Fruit fly (Drosophila melanogaster) whole organism, prepupa: ENCODE results near the gene CG5377.

Experiments
- CG10631 ChIP-seq: fragments of 200-800 bp; sonication (Bioruptor generic); optimal IDR thresholded peaks from 2 replicates; lab custom pipeline; 2016; ENCODE audit warnings: missing biosample characterization, missing genetic modification characterization
- CG11294 ChIP-seq: fragments of 200-800 bp; sonication (Bioruptor generic); IDR thresholded peaks from 2 replicates; pipeline ENCODE4 v1.3.6; 2022; ENCODE audit warnings: missing biosample characterization, missing genetic modification characterization
- CG11902 ChIP-seq: fragments of 200-800 bp; sonication (Bioruptor generic); optimal IDR thresholded peaks from 3 replicates; lab custom pipeline; 2016; ENCODE audit warnings: missing biosample characterization, missing genetic modification characterization
- CG15336 ChIP-seq: fragments of 200-800 bp; sonication (Bioruptor generic); IDR thresholded peaks from 2 replicates; pipeline ENCODE4 v1.3.6; 2022; ENCODE audit warnings: missing biosample characterization, missing genetic modification characterization
- CG1621 ChIP-seq: fragments of 200-800 bp; sonication (Bioruptor generic); optimal IDR thresholded peaks from 3 replicates; lab custom pipeline; 2018; ENCODE audit warnings: missing biosample characterization, mild to moderate bottlenecking, missing genetic modification characterization
- CG3032 ChIP-seq: fragments of 200-800 bp; optimal IDR thresholded peaks from 2 replicates; lab custom pipeline; 2019; ENCODE audit warnings: missing biosample characterization, mild to moderate bottlenecking, missing genetic modification characterization, moderate library complexity
- CG31627 ChIP-seq: fragments of 200-800 bp; sonication (Bioruptor generic); optimal IDR thresholded peaks from 3 replicates; lab custom pipeline; 2016; ENCODE audit warnings: missing biosample characterization, missing genetic modification characterization
- CG32006 ChIP-seq: fragments of 200-800 bp; sonication (Bioruptor generic); optimal IDR thresholded peaks from 3 replicates; lab custom pipeline; 2017; ENCODE audit warnings: missing biosample characterization, mild to moderate bottlenecking, missing genetic modification characterization
- CG34406 ChIP-seq: fragments of 200-800 bp; sonication (Bioruptor generic); optimal IDR thresholded peaks from 3 replicates; lab custom pipeline; 2016; ENCODE audit warnings: missing biosample characterization, missing genetic modification characterization
- CG3919 ChIP-seq: fragments of 200-800 bp; sonication (Bioruptor generic); optimal IDR thresholded peaks from 3 replicates; lab custom pipeline; 2016; ENCODE audit warnings: missing biosample characterization, missing genetic modification characterization
- CG4318 ChIP-seq: fragments of 200-800 bp; sonication (Bioruptor generic); optimal IDR thresholded peaks from 3 replicates; lab custom pipeline; 2017; ENCODE audit warnings: missing biosample characterization, mild to moderate bottlenecking, missing genetic modification characterization
- CG6276 ChIP-seq: fragments of 200-800 bp; sonication (Bioruptor generic); optimal IDR thresholded peaks from 2 replicates; lab custom pipeline; 2017; ENCODE audit warnings: missing biosample characterization, mild to moderate bottlenecking, missing genetic modification characterization
- CG6792 ChIP-seq: fragments of 200-800 bp; sonication (Bioruptor generic); optimal IDR thresholded peaks from 3 replicates; lab custom pipeline; 2016; ENCODE audit warnings: missing biosample characterization, missing genetic modification characterization
- CG7368 ChIP-seq: fragments of 200-800 bp; sonication (Bioruptor generic); optimal IDR thresholded peaks from 3 replicates; lab custom pipeline; 2016; ENCODE audit warnings: missing biosample characterization, missing genetic modification characterization
- CG8319 ChIP-seq: fragments of 200-800 bp; sonication (Bioruptor generic); optimal IDR thresholded peaks from 3 replicates; lab custom pipeline; 2016; ENCODE audit warnings: missing biosample characterization, missing genetic modification characterization
- CG8632 ChIP-seq: fragments of 200-800 bp; sonication (Bioruptor generic); optimal IDR thresholded peaks from 3 replicates; lab custom pipeline; 2016; ENCODE audit warnings: missing biosample characterization, missing genetic modification characterization
- CG9139 ChIP-seq: fragments of 200-800 bp; sonication (Bioruptor generic); optimal IDR thresholded peaks from 3 replicates; lab custom pipeline; 2017; ENCODE audit warnings: missing biosample characterization, mild to moderate bottlenecking, missing genetic modification characterization
- Eip75B ChIP-seq: fragments of 200-800 bp; sonication (Bioruptor generic); optimal IDR thresholded peaks from 3 replicates; lab custom pipeline; 2016; ENCODE audit warnings: missing biosample characterization, missing genetic modification characterization
- Eip78C ChIP-seq: fragments of 200-800 bp; sonication (Bioruptor generic); peaks from one replicate; lab custom pipeline; 2016; ENCODE audit warnings: missing biosample characterization, missing genetic modification characterization
- Eip93F ChIP-seq: fragments of 200-800 bp; sonication (Bioruptor generic); optimal IDR thresholded peaks from 2 replicates; lab custom pipeline; 2016; ENCODE audit warnings: missing biosample characterization, mild to moderate bottlenecking, missing genetic modification characterization
- Ets21C ChIP-seq: fragments of 200-800 bp; sonication (Bioruptor generic); optimal IDR thresholded peaks from 3 replicates; lab custom pipeline; 2016; ENCODE audit warnings: missing biosample characterization, missing genetic modification characterization
- Ets96B ChIP-seq: fragments of 200-800 bp; optimal IDR thresholded peaks from 2 replicates; lab custom pipeline; 2019; ENCODE audit warnings: missing biosample characterization, mild to moderate bottlenecking, missing genetic modification characterization, moderate library complexity
- Gug ChIP-seq: fragments of 200-800 bp; sonication (Bioruptor generic); IDR thresholded peaks from 2 replicates; pipeline ENCODE4 v1.3.6; 2022; ENCODE audit warnings: missing biosample characterization, missing genetic modification characterization
- Hr38 ChIP-seq: sonication (Bioruptor generic); optimal IDR thresholded peaks from 2 replicates; lab custom pipeline; 2016; ENCODE audit warnings: missing biosample characterization, missing genetic modification characterization
- Hr39 ChIP-seq: fragments of 200-800 bp; sonication (Bioruptor generic); optimal IDR thresholded peaks from 2 replicates; lab custom pipeline; 2016; ENCODE audit warnings: missing biosample characterization, missing genetic modification characterization
- Hr4 ChIP-seq: fragments of 200-800 bp; sonication (Bioruptor generic); optimal IDR thresholded peaks from 3 replicates; lab custom pipeline; 2016; ENCODE audit warnings: missing biosample characterization, missing genetic modification characterization
- Lpt ChIP-seq: fragments of 200-800 bp; sonication (Bioruptor generic); optimal IDR thresholded peaks from 3 replicates; lab custom pipeline; 2016; ENCODE audit warnings: missing biosample characterization, missing genetic modification characterization
- OdsH ChIP-seq: fragments of 200-800 bp; sonication (Bioruptor generic); optimal IDR thresholded peaks from 3 replicates; lab custom pipeline; 2016; ENCODE audit warnings: missing biosample characterization, missing genetic modification characterization
- Smox ChIP-seq: fragments of 200-800 bp; sonication (Bioruptor generic); optimal IDR thresholded peaks from 3 replicates; lab custom pipeline; 2016; ENCODE audit warnings: missing biosample characterization, missing genetic modification characterization
- Sox102F ChIP-seq: fragments of 200-800 bp; sonication (Bioruptor generic); optimal IDR thresholded peaks from 2 replicates; lab custom pipeline; 2016; ENCODE audit warnings: missing biosample characterization, mild to moderate bottlenecking, missing genetic modification characterization
- Sox15 ChIP-seq: fragments of 200-800 bp; sonication (Bioruptor generic); optimal IDR thresholded peaks from 3 replicates; lab custom pipeline; 2016; ENCODE audit warnings: missing biosample characterization, missing genetic modification characterization
- achi ChIP-seq: fragments of 200-800 bp; sonication (Bioruptor generic); optimal IDR thresholded peaks from 3 replicates; lab custom pipeline; 2016; ENCODE audit warnings: missing biosample characterization, missing genetic modification characterization
- acj6 ChIP-seq: fragments of 200-800 bp; sonication (Bioruptor generic); optimal IDR thresholded peaks from 3 replicates; lab custom pipeline; 2016; ENCODE audit warnings: missing biosample characterization, missing genetic modification characterization
- cyc ChIP-seq: fragments of 200-800 bp; sonication (Bioruptor generic); optimal IDR thresholded peaks from 3 replicates; lab custom pipeline; 2016; ENCODE audit warnings: missing biosample characterization, missing genetic modification characterization
- dac ChIP-seq: fragments of 200-800 bp; sonication (Bioruptor generic); optimal IDR thresholded peaks from 2 replicates; lab custom pipeline; 2017; ENCODE audit warnings: missing biosample characterization, mild to moderate bottlenecking, missing genetic modification characterization
- dsx ChIP-seq: fragments of 200-800 bp; optimal IDR thresholded peaks from 3 replicates; lab custom pipeline; 2019; ENCODE audit warnings: missing biosample characterization, mild to moderate bottlenecking, missing genetic modification characterization, moderate library complexity; ENCODE audit not compliant: poor library complexity, severe bottlenecking
- eg ChIP-seq: fragments of 200-800 bp; sonication (Bioruptor generic); IDR thresholded peaks from 3 replicates; pipeline ENCODE4 v1.3.6; 2022; ENCODE audit warnings: missing biosample characterization, missing genetic modification characterization
- esn ChIP-seq: fragments of 200-800 bp; sonication (Bioruptor generic); optimal IDR thresholded peaks from 2 replicates; lab custom pipeline; 2016; ENCODE audit warnings: missing biosample characterization, mild to moderate bottlenecking, missing genetic modification characterization, moderate library complexity
- fd59A ChIP-seq: fragments of 200-800 bp; sonication (Bioruptor generic); optimal IDR thresholded peaks from 2 replicates; lab custom pipeline; 2017; ENCODE audit warnings: missing biosample characterization, mild to moderate bottlenecking, missing genetic modification characterization, missing genetic modification reagents
- fd85E ChIP-seq: fragments of 200-800 bp; sonication (Bioruptor generic); optimal IDR thresholded peaks from 3 replicates; lab custom pipeline; 2016; ENCODE audit warnings: missing biosample characterization, missing genetic modification characterization
- fkh ChIP-seq: fragments of 200-800 bp; sonication (Bioruptor generic); optimal IDR thresholded peaks from 3 replicates; lab custom pipeline; 2017; ENCODE audit warnings: missing biosample characterization, mild to moderate bottlenecking, missing genetic modification characterization, moderate library complexity
- lz ChIP-seq: fragments of 200-800 bp; sonication (Bioruptor generic); optimal IDR thresholded peaks from 3 replicates; lab custom pipeline; 2016; ENCODE audit warnings: missing biosample characterization, missing genetic modification characterization
- pdm3 ChIP-seq: fragments of 200-800 bp; sonication (Bioruptor generic); optimal IDR thresholded peaks from 3 replicates; lab custom pipeline; 2016; ENCODE audit warnings: missing biosample characterization, missing genetic modification characterization
- salr ChIP-seq, 2 experiments: fragments of 200-800 bp; sonication (Bioruptor generic); optimal IDR thresholded peaks; 3 replicates each; lab custom pipeline; 2016 to 2018; ENCODE audit warnings: missing biosample characterization in 2 of 2, missing genetic modification characterization in 2 of 2, mild to moderate bottlenecking in 1 of 2
- spab ChIP-seq: fragments of 200-800 bp; sonication (Bioruptor generic); optimal IDR thresholded peaks from 2 replicates; lab custom pipeline; 2017; ENCODE audit warnings: missing biosample characterization, mild to moderate bottlenecking, missing genetic modification characterization, missing genetic modification reagents
- ss ChIP-seq, 2 experiments: fragments of 200-800 bp; sonication (Bioruptor generic); optimal IDR thresholded peaks; 2 replicates in 1 of 2; 3 replicates in 1 of 2; lab custom pipeline; 2017 to 2018; ENCODE audit warnings: mild to moderate bottlenecking in 2 of 2, missing biosample characterization in 2 of 2, missing genetic modification characterization in 2 of 2, moderate library complexity in 1 of 2
- svp ChIP-seq: fragments of 200-800 bp; sonication (Bioruptor generic); peaks from one replicate; lab custom pipeline; 2016; ENCODE audit warnings: missing biosample characterization, missing genetic modification characterization
- topi ChIP-seq: fragments of 200-800 bp; sonication (Bioruptor generic); optimal IDR thresholded peaks from 3 replicates; lab custom pipeline; 2016; ENCODE audit warnings: missing biosample characterization, missing genetic modification characterization
- vri ChIP-seq: fragments of 200-800 bp; sonication (Bioruptor generic); optimal IDR thresholded peaks from 3 replicates; lab custom pipeline; 2016; ENCODE audit warnings: missing biosample characterization, mild to moderate bottlenecking, missing genetic modification characterization

The CG5377 gene

DNA sequence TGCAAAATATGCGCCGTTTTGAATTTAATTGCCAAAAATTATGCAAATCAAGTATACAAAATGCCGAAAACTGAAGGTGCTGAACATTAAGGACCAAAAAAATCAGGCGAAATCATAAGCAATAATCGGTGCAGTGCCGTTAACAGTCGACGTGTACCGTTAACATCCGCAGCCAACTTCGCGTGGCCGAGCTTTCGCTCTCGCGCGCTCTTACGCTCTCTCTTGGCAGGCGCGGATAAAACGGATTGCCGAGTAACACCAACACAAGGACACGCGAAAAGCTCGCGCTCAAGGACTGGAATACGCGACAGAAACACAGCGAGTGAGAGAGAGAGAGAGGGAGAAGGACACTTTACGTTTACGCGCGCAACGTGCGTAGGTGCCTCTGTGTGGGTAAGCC lies 2.1 kb upstream of the CG5377 start:
- no peak for TF ChIP-seq CG10631 (GFP tag; lab: Kevin White, UChicago)
- TF ChIP-seq Sox15, result no peak
- no peak for TF ChIP-seq ss (GFP tag; optimal IDR thresholded peaks at IDR 0.05; lab: Kevin White, UChicago)

DNA sequence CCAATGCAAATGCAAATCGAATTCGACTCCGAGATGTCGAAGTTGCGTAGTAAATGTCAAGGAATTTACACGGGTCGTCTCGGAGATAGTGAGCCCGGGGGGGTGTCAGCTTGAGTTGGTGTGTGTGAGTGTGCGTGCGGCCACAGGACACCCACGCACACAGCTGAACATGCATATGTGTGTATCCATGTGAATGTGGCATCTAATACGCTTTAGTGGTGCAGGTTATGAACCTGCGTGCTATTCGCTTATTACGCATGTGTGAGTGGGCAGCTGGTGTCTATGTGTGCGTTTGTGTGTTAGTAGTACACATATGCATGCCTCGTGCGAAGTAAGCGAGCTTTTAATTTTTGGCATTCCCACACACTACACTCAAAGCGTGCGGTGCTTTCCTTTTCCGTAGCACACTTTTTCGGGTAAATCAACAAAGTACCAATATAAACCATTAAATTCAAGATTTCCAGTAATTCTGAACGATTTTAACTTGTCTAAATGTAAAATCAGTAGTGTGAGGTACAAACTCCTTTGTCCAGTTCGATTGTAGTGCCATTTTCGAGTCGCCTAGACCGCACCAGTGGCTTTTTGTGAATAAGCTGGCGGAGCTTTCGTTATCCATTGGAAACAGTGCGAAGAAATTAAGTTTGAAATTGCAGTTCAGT lies 1.0 kb upstream of the CG5377 start:
- TF ChIP-seq Sox102F (GFP tag; lab: Kevin White, UChicago) (peak; percentile 70), CG11902 (GFP tag; lab: Kevin White, UChicago) (peak; percentile 33), CG31627 (GFP tag; lab: Kevin White, UChicago) (peak; percentile 69), fd85E (GFP tag; lab: Kevin White, UChicago) (no peak), Hr38 (GFP tag; lab: Kevin White, UChicago) (no peak), Smox (GFP tag; lab: Kevin White, UChicago) (peak; percentile 61), Hr39 (GFP tag; lab: Kevin White, UChicago) (peak; percentile 63), achi (GFP tag; lab: Kevin White, UChicago) (peak; percentile 66), esn (GFP tag; lab: Kevin White, UChicago) (no peak), CG3919 (GFP tag; lab: Kevin White, UChicago) (peak; percentile 67), CG4318 (no peak), CG9139 (GFP tag; lab: Kevin White, UChicago) (no peak), cyc (peak; percentile 69), topi (GFP tag; lab: Kevin White, UChicago) (peak; percentile 65), ss (GFP tag; optimal IDR thresholded peaks at IDR 0.05; lab: Kevin White, UChicago) (peak in 1 of 2 experiments; percentile 71), CG1621 (tag; lab: Kevin White, UChicago) (no peak), CG8319 (GFP tag; lab: Kevin White, UChicago) (peak; percentile 12), Eip75B (GFP tag; lab: Kevin White, UChicago) (peak; percentile 78), Eip93F (GFP tag; lab: Kevin White, UChicago) (peak; percentile 5), CG6792 (GFP tag; lab: Kevin White, UChicago) (peak; percentile 66), dsx (no peak), vri (GFP tag; lab: Kevin White, UChicago) (no peak), OdsH (GFP tag; lab: Kevin White, UChicago) (no peak), CG3032 (tag; lab: Kevin White, UChicago) (peak; percentile 73), eg (GFP tag; lab: Robert Waterston, UW) (peak; percentile 68; the same call in 2 of the 3 replicates), Gug (GFP tag; lab: Robert Waterston, UW) (peak; percentile 60), lz (GFP tag; lab: Kevin White, UChicago) (peak; percentile 72), acj6 (no peak), Lpt (no peak), Sox15 (peak; percentile 43), Ets96B (peak; percentile 76), Hr4 (GFP tag; lab: Kevin White, UChicago) (peak; percentile 75), pdm3 (no peak), fd59A (GFP tag; lab: Kevin White, UChicago) (no peak), svp (GFP tag; lab: Kevin White, UChicago) (peak; percentile 85), CG15336 (GFP tag; lab: Robert Waterston, UW) (peak; percentile 76), Ets21C (peak; percentile 39), CG8632 (peak; percentile 33), CG6276 (GFP tag; lab: Kevin White, UChicago) (no peak), CG34406 (GFP tag; lab: Kevin White, UChicago) (peak; percentile 57), CG32006 (GFP tag; lab: Kevin White, UChicago) (peak; percentile 74), fkh (GFP tag; lab: Kevin White, UChicago) (no peak), dac (GFP tag; lab: Kevin White, UChicago) (peak; percentile 47), salr (GFP tag; optimal IDR thresholded peaks at IDR 0.05; lab: Kevin White, UChicago) (peak in 1 of 2 experiments; percentile 59), spab (peak; percentile 58), CG7368 (GFP tag; lab: Kevin White, UChicago) (peak; percentile 66), CG11294 (GFP tag; lab: Robert Waterston, UW) (peak; percentile 65), Eip78C (GFP tag; lab: Kevin White, UChicago) (peak; percentile 86)
